Fruit fly (Drosophila melanogaster): ENCODE data around the gene CG33271.
A peak's percentile ranks its signal among the peaks of the same experiment; 100 is the strongest.

The CG33271 gene

dm6 chr3L:11609153-11609809 lies 32.0 kb upstream of the CG33271 start, which contains the start of gene Duba (continued):
- no peak for TF ChIP-seq Sox100B (GFP tag; optimal IDR thresholded peaks at IDR 0.05)
- TF ChIP-seq CTCF (GFP tag; optimal IDR thresholded peaks at IDR 0.05): peak; percentile 73
- no peak for TF ChIP-seq CG17328 (GFP tag; IDR thresholded peaks at IDR 0.05)
- TF ChIP-seq pita (GFP tag; optimal IDR thresholded peaks at IDR 0.05): peak; percentile 63
- TF ChIP-seq CG13775 (GFP tag; optimal IDR thresholded peaks at IDR 0.05): no peak
- peak; percentile 95 for TF ChIP-seq ssp (GFP tag; IDR thresholded peaks at IDR 0.05)
- peak in 1 of 2 experiments; percentile 72 for TF ChIP-seq Pdp1 (GFP tag; optimal IDR thresholded peaks at IDR 0.05)
- peak; percentile 98 for TF ChIP-seq Meics (GFP tag; optimal IDR thresholded peaks at IDR 0.05)
- peak; percentile 62 for TF ChIP-seq CG14710 (tag; optimal IDR thresholded peaks at IDR 0.05)
- TF ChIP-seq nmo (GFP tag; optimal IDR thresholded peaks at IDR 0.05): peak; percentile 67
- peak; percentile 83 for TF ChIP-seq CG11504 (tag; optimal IDR thresholded peaks at IDR 0.05)
- TF ChIP-seq CG7357 (GFP tag; IDR thresholded peaks at IDR 0.05): peak; percentile 84
- TF ChIP-seq CG32532 (GFP tag; IDR thresholded peaks at IDR 0.05): peak; percentile 11; the same call in 1 of the 2 replicates
- no peak for TF ChIP-seq CG13624 (GFP tag; optimal IDR thresholded peaks at IDR 0.05)
- TF ChIP-seq BEAF-32 (GFP tag; optimal IDR thresholded peaks at IDR 0.05): peak; percentile 39
- TF ChIP-seq amos (GFP tag; IDR thresholded peaks at IDR 0.05; ENCODE audit: partially characterized antibody): 0 out of 2 replicates have a peak, but pooled peaks have one; percentile 11
- no peak for TF ChIP-seq CG7786 (GFP tag; optimal IDR thresholded peaks at IDR 0.05)
- TF ChIP-seq pzg (GFP tag; optimal IDR thresholded peaks at IDR 0.05): peak; percentile 51
- TF ChIP-seq Opbp (GFP tag; IDR thresholded peaks at IDR 0.05; ENCODE audit: partially characterized antibody): 0 out of 3 replicates have a peak, but pooled peaks have one; percentile 28

- TF ChIP-seq CG4424 (GFP tag; optimal IDR thresholded peaks at IDR 0.05) (no peak), Dfd (GFP tag; optimal IDR thresholded peaks at IDR 0.05) (peak in 1 of 2 experiments; percentile 83)
Observed at dm6 chr3L:11604227-11604626, 26.9 kb upstream of the CG33271 start.

dm6 chr3L:11602040-11602439 lies 24.7 kb upstream of the CG33271 start:
- peak; percentile 36 for TF ChIP-seq CG13894 (tag; optimal IDR thresholded peaks at IDR 0.05)
- TF ChIP-seq CG12071 (GFP tag; optimal IDR thresholded peaks at IDR 0.05): peak; percentile 4
- TF ChIP-seq MTF-1 (GFP tag; optimal IDR thresholded peaks at IDR 0.05; ENCODE audit: borderline replicate concordance): no peak
- no peak for TF ChIP-seq salm (tag; optimal IDR thresholded peaks at IDR 0.05)
- TF ChIP-seq CG9817 (tag; optimal IDR thresholded peaks at IDR 0.05): no peak
- no peak for TF ChIP-seq fd3F (GFP tag; optimal IDR thresholded peaks at IDR 0.05)
- no peak for TF ChIP-seq CG3407 (GFP tag; optimal IDR thresholded peaks at IDR 0.05)
- no peak for TF ChIP-seq gsb-n (tag; optimal IDR thresholded peaks at IDR 0.05)
- TF ChIP-seq Doc3 (GFP tag; IDR thresholded peaks at IDR 0.05; ENCODE audit: partially characterized antibody): no peak
- TF ChIP-seq cad (GFP tag; optimal IDR thresholded peaks at IDR 0.05): no peak
- no peak for TF ChIP-seq CG4328 (GFP tag; optimal IDR thresholded peaks at IDR 0.05)
- TF ChIP-seq CG10431 (GFP tag; optimal IDR thresholded peaks at IDR 0.05): no peak
- TF ChIP-seq Deaf1 (tag; optimal IDR thresholded peaks at IDR 0.05): peak; percentile 56
- TF ChIP-seq Drgx (GFP tag; IDR thresholded peaks at IDR 0.05): no peak
- TF ChIP-seq onecut (GFP tag; IDR thresholded peaks at IDR 0.05): peak; percentile 34; the same call in 1 of the 2 replicates
- peak; percentile 12 for TF ChIP-seq CG1832 (GFP tag; optimal IDR thresholded peaks at IDR 0.05)

All from whole organism, embryonic.